Worm (Caenorhabditis elegans) whole organism, late embryonic: ENCODE results near the gene srsx-9.

Experiments used
- hlh-30 ChIP-seq: sonication (generic microtip); optimal IDR thresholded peaks from 2 replicates; lab custom pipeline; 2017; ENCODE audit warnings: antibody characterized with exemption, missing genetic modification characterization, missing compliant biosample characterization; ENCODE audit not compliant: insufficient read depth
- nhr-11 ChIP-seq: fragments of 150-350 bp; optimal IDR thresholded peaks from 2 replicates; lab custom pipeline; 2014; ENCODE audit warnings: missing biosample characterization, missing genetic modification characterization

DNA sequence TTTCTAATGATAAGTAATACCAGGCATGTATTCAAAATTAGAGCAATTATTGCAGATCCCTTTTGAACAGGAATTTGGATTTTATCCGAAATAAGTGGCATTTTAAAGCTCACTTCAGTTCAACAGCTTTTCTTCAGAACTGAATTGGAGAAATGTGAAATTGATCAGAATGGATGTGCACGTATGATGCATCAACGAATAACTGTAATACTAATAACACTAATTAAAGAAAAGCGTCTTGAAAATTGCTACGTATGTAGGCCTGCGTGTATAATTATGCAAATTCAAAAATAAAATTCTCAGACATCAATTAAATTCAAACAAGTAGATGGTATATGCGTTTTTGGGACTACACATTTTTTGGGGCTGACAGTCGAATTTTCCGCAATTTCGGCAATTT, 43.0 kb downstream of the srsx-9 start, which contains the start of gene str-205:
- TF ChIP-seq hlh-30 (tag; lab: Kevin White, UChicago): no peak
- no peak for TF ChIP-seq nhr-11 (tag; lab: Kevin White, UChicago)
